Worm (Caenorhabditis elegans): Measurements from ENCODE around the gene ash-2.

The ash-2 gene

ce11 chrII:11979449-11980095, at the start of gene ash-2, which contains the start of gene Y17G7B.20:
Gene ash-2 (plus strand): TSS chrII:11979838.
Gene Y17G7B.20 (minus strand): TSS chrII:11979844.
- peak; percentile 33 for TF ChIP-seq lin-39 (tag; optimal IDR thresholded peaks at IDR 0.05)
- no peak for TF ChIP-seq pqm-1 (tag; optimal IDR thresholded peaks at IDR 0.05)
- TF ChIP-seq pha-4 (tag; optimal IDR thresholded peaks at IDR 0.05): peak; percentile 18
- TF ChIP-seq ceh-9 (tag; optimal IDR thresholded peaks at IDR 0.05): no peak
- no peak for TF ChIP-seq nhr-23 (tag; optimal IDR thresholded peaks at IDR 0.05)
- TF ChIP-seq ztf-11 (tag; optimal IDR thresholded peaks at IDR 0.05): no peak
- no peak for TF ChIP-seq fkh-2 (tag; optimal IDR thresholded peaks at IDR 0.05)
- peak; percentile 31 for TF ChIP-seq hmg-11 (tag; optimal IDR thresholded peaks at IDR 0.05)
- TF ChIP-seq nhr-11 (tag; optimal IDR thresholded peaks at IDR 0.05): no peak
- TF ChIP-seq nhr-237 (tag; optimal IDR thresholded peaks at IDR 0.05): no peak
- TF ChIP-seq nhr-67 (tag; optimal IDR thresholded peaks at IDR 0.05): no peak
- no peak for TF ChIP-seq unc-39 (tag; optimal IDR thresholded peaks at IDR 0.05)
- TF ChIP-seq nfya-1 (tag; optimal IDR thresholded peaks at IDR 0.05; ENCODE audit: insufficient read depth): no peak
- TF ChIP-seq lin-15B (tag; optimal IDR thresholded peaks at IDR 0.05): peak; percentile 21
- no peak for TF ChIP-seq egl-5 (tag; optimal IDR thresholded peaks at IDR 0.05)
- peak; percentile 38 for TF ChIP-seq ama-1 (optimal IDR thresholded peaks at IDR 0.05)
- TF ChIP-seq zag-1 (tag; optimal IDR thresholded peaks at IDR 0.05): no peak
- no peak for TF ChIP-seq egl-27 (tag; optimal IDR thresholded peaks at IDR 0.05)
- TF ChIP-seq eor-1 (tag; optimal IDR thresholded peaks at IDR 0.05): no peak
- TF ChIP-seq unc-62 (GFP tag; optimal IDR thresholded peaks at IDR 0.05): no peak
- TF ChIP-seq ztf-4 (tag; optimal IDR thresholded peaks at IDR 0.05): no peak
- no peak for TF ChIP-seq jun-1 (tag; optimal IDR thresholded peaks at IDR 0.05)
- TF ChIP-seq mdl-1 (tag; optimal IDR thresholded peaks at IDR 0.05): no peak
- TF ChIP-seq lsy-12 (tag; optimal IDR thresholded peaks at IDR 0.05): no peak
- peak; percentile 4 for TF ChIP-seq snpc-4 (tag; optimal IDR thresholded peaks at IDR 0.05)
- TF ChIP-seq elt-3 (tag; optimal IDR thresholded peaks at IDR 0.05): no peak
- no peak for TF ChIP-seq nhr-77 (tag; optimal IDR thresholded peaks at IDR 0.05)
- no peak for TF ChIP-seq nhr-12 (tag; optimal IDR thresholded peaks at IDR 0.05)
- no peak for TF ChIP-seq R02D3.7 (tag; optimal IDR thresholded peaks at IDR 0.05)
- no peak for TF ChIP-seq ceh-16 (tag; optimal IDR thresholded peaks at IDR 0.05)
- no peak for TF ChIP-seq skn-1 (tag; optimal IDR thresholded peaks at IDR 0.05)
- TF ChIP-seq nhr-25 (tag; optimal IDR thresholded peaks at IDR 0.05): peak; percentile 3

ce11 chrII:11930132-11930531, 49.5 kb upstream of the ash-2 start:
- TF ChIP-seq egl-27 (tag; optimal IDR thresholded peaks at IDR 0.05): no peak
- no peak for TF ChIP-seq eor-1 (tag; optimal IDR thresholded peaks at IDR 0.05)
- no peak for TF ChIP-seq daf-12 (tag; optimal IDR thresholded peaks at IDR 0.05)
- TF ChIP-seq tbx-2 (tag; optimal IDR thresholded peaks at IDR 0.05): no peak
- no peak for TF ChIP-seq unc-62 (GFP tag; optimal IDR thresholded peaks at IDR 0.05)
- no peak for TF ChIP-seq ceh-16 (tag; optimal IDR thresholded peaks at IDR 0.05)
- TF ChIP-seq ztf-11 (tag; optimal IDR thresholded peaks at IDR 0.05): no peak
- no peak for TF ChIP-seq nhr-67 (tag; optimal IDR thresholded peaks at IDR 0.05)
- no peak for TF ChIP-seq lsy-12 (tag; optimal IDR thresholded peaks at IDR 0.05)
- no peak for TF ChIP-seq jun-1 (tag; optimal IDR thresholded peaks at IDR 0.05)
- TF ChIP-seq skn-1 (tag; optimal IDR thresholded peaks at IDR 0.05): no peak
- TF ChIP-seq fos-1 (tag; optimal IDR thresholded peaks at IDR 0.05): no peak
- no peak for TF ChIP-seq nhr-23 (tag; optimal IDR thresholded peaks at IDR 0.05)
- TF ChIP-seq ceh-28 (tag; optimal IDR thresholded peaks at IDR 0.05): no peak

ce11 chrII:11935266-11935665, 44.4 kb upstream of the ash-2 start, which contains the start of gene lin-29:
Gene lin-29 (minus strand): TSS chrII:11935343.
- TF ChIP-seq fkh-10 (GFP tag; optimal IDR thresholded peaks at IDR 0.05) (no peak), nhr-25 (tag; optimal IDR thresholded peaks at IDR 0.05) (no peak), pqm-1 (tag; optimal IDR thresholded peaks at IDR 0.05) (no peak), elt-1 (tag; optimal IDR thresholded peaks at IDR 0.05) (no peak), unc-39 (tag; optimal IDR thresholded peaks at IDR 0.05) (no peak), nhr-67 (tag; optimal IDR thresholded peaks at IDR 0.05) (no peak), mml-1 (tag; optimal IDR thresholded peaks at IDR 0.05) (no peak), elt-3 (tag; optimal IDR thresholded peaks at IDR 0.05) (no peak), lin-15B (tag; optimal IDR thresholded peaks at IDR 0.05) (no peak), aly-2 (tag; optimal IDR thresholded peaks at IDR 0.05) (no peak), R02D3.7 (tag; optimal IDR thresholded peaks at IDR 0.05) (no peak), nfya-1 (tag; optimal IDR thresholded peaks at IDR 0.05; ENCODE audit: insufficient read depth) (no peak), nhr-43 (tag; optimal IDR thresholded peaks at IDR 0.05; ENCODE audit: poor library complexity, severe bottlenecking) (no peak), eor-1 (tag; optimal IDR thresholded peaks at IDR 0.05) (no peak)
